Worm (Caenorhabditis elegans) whole organism, L2 larva: Measurements from ENCODE around the gene unc-39.

ENCODE experiments used
- nhr-237 ChIP-seq: fragments of 150-350 bp; optimal IDR thresholded peaks from 2 replicates; lab custom pipeline; 2014; ENCODE audit warnings: missing biosample characterization, missing genetic modification characterization
- zag-1 ChIP-seq: fragments of 150-350 bp; optimal IDR thresholded peaks from 2 replicates; lab custom pipeline; 2014; ENCODE audit warnings: missing biosample characterization, missing genetic modification characterization
- ztf-11 ChIP-seq: sonication (generic microtip); optimal IDR thresholded peaks from 2 replicates; lab custom pipeline; 2017; ENCODE audit warnings: missing biosample characterization, missing genetic modification characterization

- TF ChIP-seq ztf-11 (tag; lab: Kevin White, UChicago) (no peak), zag-1 (tag; lab: Kevin White, UChicago) (no peak), nhr-237 (tag; lab: Kevin White, UChicago) (no peak)
Measured at ce11 chrV:14422317-14422716, 49.4 kb downstream of the unc-39 start, which contains the start of gene pas-1.
